Worm (Caenorhabditis elegans) whole organism, L2 larva: Measurements from ENCODE around the gene F17C11.4.

Experiments used
- C34F6.9 ChIP-seq: fragments of 150-350 bp; optimal IDR thresholded peaks from 2 replicates; lab custom pipeline; 2014; ENCODE audit warnings: missing biosample characterization, missing genetic modification characterization
- F13H6.1 ChIP-seq: sonication (generic microtip); optimal IDR thresholded peaks from 2 replicates; lab custom pipeline; 2016; ENCODE audit warnings: missing genetic modification characterization, missing compliant biosample characterization
- R02D3.7 ChIP-seq: fragments of 150-350 bp; optimal IDR thresholded peaks from 2 replicates; lab custom pipeline; 2014; ENCODE audit warnings: missing biosample characterization, missing genetic modification characterization
- ZK546.5 ChIP-seq: sonication (generic microtip); optimal IDR thresholded peaks from 2 replicates; lab custom pipeline; 2017; ENCODE audit warnings: missing biosample characterization, missing genetic modification characterization
- alr-1 ChIP-seq: fragments of 150-350 bp; optimal IDR thresholded peaks from 2 replicates; lab custom pipeline; 2014; ENCODE audit warnings: missing biosample characterization, missing genetic modification characterization
- ama-1 ChIP-seq: fragments of 150-350 bp; optimal IDR thresholded peaks from 2 replicates; lab custom pipeline; 2018; ENCODE audit warnings: inconsistent platforms
- blmp-1 ChIP-seq: sonication (generic microtip); optimal IDR thresholded peaks from 2 replicates; lab custom pipeline; 2017; ENCODE audit warnings: missing genetic modification characterization, mild to moderate bottlenecking, missing compliant biosample characterization, antibody characterized with exemption, moderate library complexity; ENCODE audit not compliant: insufficient read depth
- egl-27 ChIP-seq: sonication (generic microtip); optimal IDR thresholded peaks from 3 replicates; lab custom pipeline; 2017; ENCODE audit warnings: missing biosample characterization, missing genetic modification reagents, missing genetic modification characterization
- elt-1 ChIP-seq: fragments of 150-350 bp; optimal IDR thresholded peaks from 2 replicates; lab custom pipeline; 2014; ENCODE audit warnings: missing biosample characterization, missing genetic modification characterization
- gmeb-1 ChIP-seq: fragments of 150-350 bp; optimal IDR thresholded peaks from 2 replicates; lab custom pipeline; 2014; ENCODE audit warnings: missing biosample characterization, missing genetic modification characterization
- lin-11 ChIP-seq: fragments of 150-350 bp; sonication (generic microtip); optimal IDR thresholded peaks from 2 replicates; lab custom pipeline; 2014; ENCODE audit warnings: missing biosample characterization, missing genetic modification characterization, inconsistent platforms, mixed read lengths
- lin-13 ChIP-seq: fragments of 150-350 bp; optimal IDR thresholded peaks from 2 replicates; lab custom pipeline; 2014; ENCODE audit warnings: missing biosample characterization, missing genetic modification reagents, missing genetic modification characterization
- lin-39 ChIP-seq: fragments of 150-350 bp; optimal IDR thresholded peaks from 2 replicates; lab custom pipeline; 2014; ENCODE audit warnings: missing biosample characterization, missing genetic modification reagents, missing genetic modification characterization
- mab-5 ChIP-seq: fragments of 150-350 bp; optimal IDR thresholded peaks from 2 replicates; lab custom pipeline; 2014; ENCODE audit warnings: missing biosample characterization, missing genetic modification characterization
- mbf-1 ChIP-seq: sonication (generic microtip); optimal IDR thresholded peaks from 2 replicates; lab custom pipeline; 2017; ENCODE audit warnings: missing biosample characterization, missing genetic modification characterization
- mdl-1 ChIP-seq, 2 experiments: fragments of 150-350 bp in 1 of 2; sonication (generic microtip) in 1 of 2; optimal IDR thresholded peaks; 2 replicates each; lab custom pipeline; 2017; ENCODE audit warnings: missing biosample characterization in 2 of 2, missing genetic modification characterization in 2 of 2
- nhr-10 ChIP-seq: sonication (generic microtip); optimal IDR thresholded peaks from 2 replicates; lab custom pipeline; 2017; ENCODE audit warnings: missing biosample characterization, missing genetic modification characterization
- nhr-129 ChIP-seq: fragments of 150-350 bp; optimal IDR thresholded peaks from 2 replicates; lab custom pipeline; 2014; ENCODE audit warnings: missing biosample characterization, missing genetic modification characterization
- nhr-21 ChIP-seq: fragments of 150-350 bp; optimal IDR thresholded peaks from 2 replicates; lab custom pipeline; 2014; ENCODE audit warnings: missing biosample characterization, missing genetic modification characterization
- nhr-237 ChIP-seq: fragments of 150-350 bp; optimal IDR thresholded peaks from 2 replicates; lab custom pipeline; 2014; ENCODE audit warnings: missing biosample characterization, missing genetic modification characterization
- peb-1 ChIP-seq: fragments of 150-350 bp; optimal IDR thresholded peaks from 2 replicates; lab custom pipeline; 2014; ENCODE audit warnings: missing biosample characterization, missing genetic modification characterization
- skn-1 ChIP-seq: sonication (generic microtip); optimal IDR thresholded peaks from 2 replicates; lab custom pipeline; 2017; ENCODE audit warnings: missing biosample characterization, missing genetic modification characterization
- sma-3 ChIP-seq: sonication (generic microtip); optimal IDR thresholded peaks from 2 replicates; lab custom pipeline; 2016; ENCODE audit warnings: missing genetic modification reagents, missing genetic modification characterization, missing compliant biosample characterization
- sma-9 ChIP-seq, 2 experiments: fragments of 150-350 bp in 1 of 2; sonication (generic microtip) in 1 of 2; optimal IDR thresholded peaks; 2 replicates each; lab custom pipeline; 2014 to 2016; ENCODE audit warnings: missing genetic modification characterization in 2 of 2, mild to moderate bottlenecking in 1 of 2, missing biosample characterization in 1 of 2, missing compliant biosample characterization in 1 of 2, missing genetic modification reagents in 1 of 2, moderate library complexity in 1 of 2
- snpc-4 ChIP-seq: fragments of 150-350 bp; optimal IDR thresholded peaks from 2 replicates; lab custom pipeline; 2014; ENCODE audit warnings: missing biosample characterization, missing genetic modification characterization
- unc-55 ChIP-seq: fragments of 150-350 bp; sonication (generic microtip); optimal IDR thresholded peaks from 3 replicates; lab custom pipeline; 2014; ENCODE audit warnings: missing biosample characterization, missing genetic modification reagents, missing genetic modification characterization
- unc-62 ChIP-seq: fragments of 150-350 bp; optimal IDR thresholded peaks from 2 replicates; lab custom pipeline; 2014; ENCODE audit warnings: missing biosample characterization, missing genetic modification reagents, missing genetic modification characterization
- zag-1 ChIP-seq: fragments of 150-350 bp; optimal IDR thresholded peaks from 2 replicates; lab custom pipeline; 2014; ENCODE audit warnings: missing biosample characterization, missing genetic modification characterization
- ztf-11 ChIP-seq: sonication (generic microtip); optimal IDR thresholded peaks from 2 replicates; lab custom pipeline; 2017; ENCODE audit warnings: missing biosample characterization, missing genetic modification characterization
- ztf-4 ChIP-seq: fragments of 150-350 bp; optimal IDR thresholded peaks from 2 replicates; lab custom pipeline; 2014; ENCODE audit warnings: missing biosample characterization, missing genetic modification characterization

The F17C11.4 gene

ce11 chrV:10915922-10916321 is 35.7 kb upstream of the F17C11.4 start:
- peak; percentile 63 for TF ChIP-seq nhr-129
- peak; percentile 34 for TF ChIP-seq F13H6.1 (tag; lab: Kevin White, UChicago)
- no peak for TF ChIP-seq ztf-11 (tag; lab: Kevin White, UChicago)
- TF ChIP-seq sma-9 (GFP tag; optimal IDR thresholded peaks at IDR 0.05; lab: Kevin White, UChicago), result peak; percentile 12
- no peak for TF ChIP-seq sma-9 (tag; optimal IDR thresholded peaks at IDR 0.05; lab: Kevin White, UChicago)

- TF ChIP-seq sma-3 (GFP tag; lab: Kevin White, UChicago), result no peak
- TF ChIP-seq R02D3.7 (tag; lab: Kevin White, UChicago), result no peak
These were observed 33.3 kb upstream of the F17C11.4 start, which contains the start of gene F58B4.2 for ce11 chrV:10918373-10918772. Gene F58B4.2 (minus strand): TSS chrV:10918473.

- TF ChIP-seq blmp-1 (tag; lab: Kevin White, UChicago), result no peak
- TF ChIP-seq unc-62, result no peak
- no peak for TF ChIP-seq lin-11 (tag; lab: Kevin White, UChicago)
- no peak for TF ChIP-seq snpc-4 (tag; lab: Kevin White, UChicago)
- no peak for TF ChIP-seq mbf-1 (tag; lab: Kevin White, UChicago)
- TF ChIP-seq nhr-129, result no peak
- TF ChIP-seq egl-27 (tag; lab: Kevin White, UChicago), result no peak
- TF ChIP-seq nhr-237 (tag; lab: Kevin White, UChicago), result no peak
- TF ChIP-seq skn-1 (tag; lab: Kevin White, UChicago), result no peak
- TF ChIP-seq C34F6.9 (tag; lab: Kevin White, UChicago), result no peak
- TF ChIP-seq nhr-10 (tag; lab: Kevin White, UChicago), result no peak
These were observed 29.9 kb upstream of the F17C11.4 start, which contains the start of gene nas-31 for ce11 chrV:10921747-10922146. Gene nas-31 (minus strand): TSS chrV:10921847.

- TF ChIP-seq nhr-21 (tag; lab: Kevin White, UChicago) (no peak), zag-1 (tag; lab: Kevin White, UChicago) (no peak), mdl-1 (tag; optimal IDR thresholded peaks at IDR 0.05; lab: Kevin White, UChicago) (no peak), snpc-4 (tag; lab: Kevin White, UChicago) (no peak), mab-5 (tag; lab: Kevin White, UChicago) (no peak), C34F6.9 (tag; lab: Kevin White, UChicago) (no peak), unc-55 (GFP tag; lab: Kevin White, UChicago) (no peak), sma-9 (GFP tag; optimal IDR thresholded peaks at IDR 0.05; lab: Kevin White, UChicago) (no peak), sma-9 (tag; optimal IDR thresholded peaks at IDR 0.05; lab: Kevin White, UChicago) (no peak), elt-1 (tag; lab: Kevin White, UChicago) (no peak), lin-39 (tag; lab: Kevin White, UChicago) (no peak), lin-11 (tag; lab: Kevin White, UChicago) (no peak), ZK546.5 (tag; lab: Kevin White, UChicago) (no peak), lin-13 (GFP tag; lab: Kevin White, UChicago) (no peak), F13H6.1 (tag; lab: Kevin White, UChicago) (no peak), ztf-4 (tag; lab: Kevin White, UChicago) (no peak), gmeb-1 (tag; lab: Kevin White, UChicago) (no peak), ama-1 (no peak), alr-1 (tag; lab: Kevin White, UChicago) (no peak), peb-1 (no peak)
These were observed 28.4 kb upstream of the F17C11.4 start, which contains the start of gene F58B4.7 for ce11 chrV:10923229-10923628. Gene F58B4.7 (minus strand): TSS chrV:10923329.

- TF ChIP-seq peb-1 (no peak), lin-11 (tag; lab: Kevin White, UChicago) (peak; percentile 12), nhr-129 (no peak)
These were observed 26.9 kb upstream of the F17C11.4 start, which contains the start of gene F58B4.6 for ce11 chrV:10924731-10925130. Gene F58B4.6 (plus strand): TSS chrV:10925031.

ce11 chrV:10925658-10926057 is 26.0 kb upstream of the F17C11.4 start:
- TF ChIP-seq gmeb-1 (tag; lab: Kevin White, UChicago) (no peak), lin-11 (tag; lab: Kevin White, UChicago) (peak; percentile 35)
- TF ChIP-seq, all 48 proteins: peak for 1
